Fruit fly (Drosophila melanogaster) Kc167 (cell line): ENCODE data around the gene CG14367.

ENCODE experiments used
- Myc ChIP-seq: fragments of >200 bp; optimal IDR thresholded peaks from 2 replicates; lab custom pipeline; 2017; ENCODE audit warnings: missing external identifiers
- Sin3A ChIP-seq: fragments of >200 bp; optimal IDR thresholded peaks from 2 replicates; lab custom pipeline; 2018; ENCODE audit warnings: missing external identifiers
- h ChIP-seq: fragments of >200 bp; optimal IDR thresholded peaks from 3 replicates; lab custom pipeline; 2018; ENCODE audit warnings: missing external identifiers
- insv ChIP-seq: fragments of >200 bp; optimal IDR thresholded peaks from 3 replicates; lab custom pipeline; 2018; ENCODE audit warnings: missing external identifiers
- psq ChIP-seq: fragments of >200 bp; optimal IDR thresholded peaks from 2 replicates; lab custom pipeline; 2017; ENCODE audit warnings: missing external identifiers
- ttk ChIP-seq: sonication (Bioruptor generic); optimal IDR thresholded peaks from 2 replicates; lab custom pipeline; 2017; ENCODE audit warnings: missing external identifiers

Gene CG14367

DNA sequence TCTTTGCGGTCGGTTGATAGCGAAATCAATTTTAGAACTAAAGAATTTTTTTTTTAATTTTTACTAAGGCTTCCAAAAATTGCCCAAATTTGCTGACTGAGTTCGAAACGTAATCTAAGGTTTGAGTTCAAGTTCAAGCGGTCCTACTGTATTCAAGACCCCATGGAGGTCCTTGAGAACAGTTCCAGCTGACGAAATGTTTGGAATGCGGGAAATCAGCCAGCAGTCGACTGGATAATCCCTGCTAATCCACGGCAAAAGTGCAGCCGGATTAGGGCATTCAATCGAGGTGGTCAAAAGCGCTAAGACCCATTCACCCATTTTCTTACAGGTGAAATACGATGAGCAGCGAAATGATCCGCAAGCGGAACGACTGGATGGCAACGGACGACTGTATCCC lies 6.9 kb downstream of the CG14367 start, which contains the start of gene f-cup:
TSS of gene f-cup (minus strand) at position 101 of the 400 bp plus-strand sequence.
- TF ChIP-seq Myc (lab: Kevin White, UChicago) (no peak), insv (lab: Kevin White, UChicago) (no peak), Sin3A (no peak), h (lab: Kevin White, UChicago) (no peak), ttk (lab: Kevin White, UChicago) (no peak), psq (lab: Kevin White, UChicago) (no peak)

DNA sequence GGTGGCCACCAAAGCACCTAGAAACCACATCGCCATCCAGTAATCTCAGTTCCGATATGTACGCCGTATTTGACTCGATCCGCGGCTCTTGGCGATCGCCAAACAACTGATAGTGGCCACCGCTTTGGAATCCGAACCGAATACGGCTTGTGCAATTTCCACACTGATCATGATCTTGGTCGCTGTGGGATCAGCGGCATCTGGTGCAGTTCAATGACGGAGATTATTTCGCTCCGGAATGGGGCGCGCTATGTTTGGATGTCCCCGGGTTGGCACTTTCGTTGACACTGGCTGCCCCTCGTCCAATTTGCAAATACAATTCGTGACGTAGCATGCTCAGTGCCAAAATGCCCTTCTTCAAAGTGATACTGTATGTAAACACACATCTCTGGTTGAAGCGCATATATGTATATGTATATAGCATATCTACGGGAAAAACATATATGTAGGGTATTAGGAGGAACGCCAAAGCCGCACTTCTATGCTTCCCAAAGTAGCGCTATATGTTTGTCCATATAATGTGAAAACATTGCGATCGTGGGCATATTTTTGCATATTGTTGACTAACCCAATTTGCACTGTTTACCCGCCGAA lies 11.5 kb downstream of the CG14367 start, which contains the start of gene Adgf-D:
TSS of gene Adgf-D (minus strand) at position 111 of the 594 bp plus-strand sequence.
- TF ChIP-seq Sin3A = no peak
- TF ChIP-seq psq (lab: Kevin White, UChicago) = no peak
- no peak for TF ChIP-seq insv (lab: Kevin White, UChicago)
- no peak for TF ChIP-seq h (lab: Kevin White, UChicago)
- TF ChIP-seq ttk (lab: Kevin White, UChicago) = no peak

DNA sequence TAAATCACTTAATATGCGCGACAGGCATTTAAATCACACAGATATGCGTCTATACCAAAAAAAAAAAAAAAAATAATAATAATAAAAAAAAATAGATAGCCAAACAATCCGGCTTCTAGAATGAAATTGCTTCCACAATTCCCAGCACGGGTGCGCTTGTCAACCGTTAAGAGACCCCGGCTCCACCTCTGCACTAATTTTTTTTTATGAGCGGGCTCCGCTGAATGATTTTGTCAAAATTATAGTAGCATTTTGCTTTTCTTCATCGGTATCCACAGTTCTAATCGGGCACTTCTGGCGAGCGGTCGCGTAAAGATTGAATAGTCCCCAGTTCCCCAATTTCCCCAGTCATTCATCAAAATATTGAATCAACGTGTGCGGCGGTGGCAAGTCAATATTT lies 12.6 kb downstream of the CG14367 start, which contains the start of gene Adgf-C:
TSS of gene Adgf-C (plus strand) at position 301 of the 400 bp plus-strand sequence.
- TF ChIP-seq h (lab: Kevin White, UChicago) (no peak), Sin3A (no peak), insv (lab: Kevin White, UChicago) (no peak), Myc (lab: Kevin White, UChicago) (no peak), ttk (lab: Kevin White, UChicago) (no peak), psq (lab: Kevin White, UChicago) (no peak)

DNA sequence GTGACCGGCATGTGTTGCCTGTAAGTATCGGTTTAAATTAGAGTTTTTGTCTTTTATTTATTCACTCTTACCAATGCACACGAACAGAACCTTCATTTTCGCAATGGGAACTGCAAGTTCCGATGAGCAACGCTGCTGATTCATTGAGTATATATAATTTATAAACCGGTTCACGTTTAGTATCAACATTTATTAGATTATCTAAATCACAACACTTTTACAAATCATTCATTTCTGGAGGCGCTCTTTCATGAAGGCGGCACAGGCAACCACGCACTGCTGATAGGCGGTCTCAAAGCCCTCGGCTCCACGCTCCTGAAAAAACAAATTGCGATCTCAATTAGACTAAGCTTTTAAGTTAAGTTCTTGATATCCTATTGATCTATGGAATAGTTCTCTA lies 16.0 kb downstream of the CG14367 start, which contains the start of gene Argp:
TSS of gene Argp (minus strand) at position 101 of the 400 bp plus-strand sequence.
- TF ChIP-seq ttk (lab: Kevin White, UChicago) = no peak
- TF ChIP-seq Myc (lab: Kevin White, UChicago) = no peak
- no peak for TF ChIP-seq h (lab: Kevin White, UChicago)
- TF ChIP-seq Sin3A = no peak
- TF ChIP-seq psq (lab: Kevin White, UChicago) = no peak
- no peak for TF ChIP-seq insv (lab: Kevin White, UChicago)

DNA sequence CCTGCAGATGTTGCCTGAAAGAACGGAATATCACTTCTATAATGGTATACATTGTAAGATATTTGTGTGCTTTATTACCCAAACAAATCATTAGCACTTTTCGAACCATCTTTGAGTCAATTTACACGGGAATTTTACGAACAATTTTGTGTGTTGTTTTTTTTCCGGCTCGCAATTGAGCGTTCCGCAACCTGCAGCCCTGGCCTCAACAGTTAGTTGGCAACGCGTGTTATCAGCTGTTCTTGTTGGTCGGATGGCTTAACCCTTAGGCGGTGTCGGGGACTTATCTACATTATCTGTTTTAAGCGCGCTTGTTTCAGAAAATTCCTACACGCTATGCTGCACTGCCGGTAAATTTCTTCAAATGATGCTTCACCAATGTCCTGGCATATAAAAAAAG lies 16.8 kb downstream of the CG14367 start:
- TF ChIP-seq insv (lab: Kevin White, UChicago) (no peak), Sin3A (no peak), h (lab: Kevin White, UChicago) (no peak), ttk (lab: Kevin White, UChicago) (no peak), Myc (lab: Kevin White, UChicago) (no peak), psq (lab: Kevin White, UChicago) (no peak)

DNA sequence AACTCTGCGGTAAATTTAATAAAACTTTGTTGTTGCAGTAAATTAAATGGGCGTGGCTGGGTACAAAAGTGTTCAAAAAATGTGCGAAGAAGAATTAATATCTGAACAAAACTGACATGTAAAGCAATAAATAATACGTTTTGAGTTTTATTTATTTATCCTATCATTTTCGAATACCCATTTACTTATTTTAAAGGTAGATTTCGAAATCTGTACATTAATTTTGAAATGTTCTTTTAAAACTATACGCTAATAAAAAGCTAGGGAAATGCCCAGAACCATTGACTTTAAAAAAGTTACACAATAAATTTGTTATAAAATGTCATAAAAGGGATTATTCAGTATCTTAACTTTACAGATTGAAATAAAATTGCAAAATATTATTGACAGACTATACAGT lies 17.9 kb downstream of the CG14367 start, which contains the start of the genes primo-1 and primo-2:
TSS of gene primo-1 (minus strand) at position 101 of the 400 bp plus-strand sequence.
TSS of gene primo-2 (minus strand) at position 101 of the 400 bp plus-strand sequence.
- TF ChIP-seq psq (lab: Kevin White, UChicago) (no peak), Myc (lab: Kevin White, UChicago) (no peak)

DNA sequence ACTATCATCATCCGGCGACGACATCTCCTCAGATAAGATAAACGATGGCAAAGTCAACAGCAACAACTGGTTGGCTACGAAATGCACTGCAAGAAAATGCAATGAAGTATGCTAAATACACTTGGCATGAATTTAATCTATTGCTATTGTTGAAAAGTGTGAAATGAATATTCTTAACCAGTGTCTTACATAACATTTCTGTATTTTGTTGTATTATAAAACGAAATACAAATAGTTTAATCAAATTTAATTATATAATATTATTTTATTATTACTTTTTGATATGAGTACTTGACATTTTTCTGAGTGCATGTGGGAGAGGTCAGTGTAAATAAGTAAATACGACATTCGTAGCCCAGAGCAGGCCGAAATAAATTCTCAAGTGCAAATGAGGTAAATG lies 19.7 kb downstream of the CG14367 start:
- TF ChIP-seq ttk (lab: Kevin White, UChicago) = no peak
- no peak for TF ChIP-seq insv (lab: Kevin White, UChicago)
- TF ChIP-seq psq (lab: Kevin White, UChicago) = no peak
- TF ChIP-seq Sin3A = no peak
- no peak for TF ChIP-seq h (lab: Kevin White, UChicago)
- no peak for TF ChIP-seq Myc (lab: Kevin White, UChicago)

DNA sequence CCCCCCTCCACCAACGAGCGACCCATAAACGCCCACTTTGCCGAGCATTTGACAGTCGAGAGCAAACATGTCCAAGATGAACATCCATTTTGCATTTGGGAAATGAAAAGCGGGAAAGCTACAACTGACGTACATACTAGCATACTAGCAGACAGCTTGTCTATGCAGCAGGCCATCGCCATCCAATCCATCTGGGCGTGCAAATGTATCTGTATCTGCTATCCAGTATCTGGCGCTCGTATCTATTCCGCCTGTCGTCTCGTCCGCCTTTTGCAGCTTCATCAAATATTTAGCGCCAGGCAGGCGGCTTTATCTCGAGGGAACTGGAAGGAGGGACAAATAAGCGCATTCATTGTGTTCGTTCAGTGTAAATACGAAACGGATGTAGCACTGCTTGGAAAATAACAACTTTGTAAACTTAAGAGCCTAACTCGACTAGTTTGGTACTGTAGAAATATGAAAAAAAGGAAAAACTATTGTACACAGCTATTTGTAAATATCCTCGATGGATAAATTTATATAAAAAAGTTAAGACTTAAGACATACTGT lies 20.2 kb downstream of the CG14367 start:
- TF ChIP-seq ttk (lab: Kevin White, UChicago) = no peak
- TF ChIP-seq Sin3A = no peak
- no peak for TF ChIP-seq psq (lab: Kevin White, UChicago)
- TF ChIP-seq h (lab: Kevin White, UChicago) = no peak
- no peak for TF ChIP-seq insv (lab: Kevin White, UChicago)
- TF ChIP-seq Myc (lab: Kevin White, UChicago) = no peak

DNA sequence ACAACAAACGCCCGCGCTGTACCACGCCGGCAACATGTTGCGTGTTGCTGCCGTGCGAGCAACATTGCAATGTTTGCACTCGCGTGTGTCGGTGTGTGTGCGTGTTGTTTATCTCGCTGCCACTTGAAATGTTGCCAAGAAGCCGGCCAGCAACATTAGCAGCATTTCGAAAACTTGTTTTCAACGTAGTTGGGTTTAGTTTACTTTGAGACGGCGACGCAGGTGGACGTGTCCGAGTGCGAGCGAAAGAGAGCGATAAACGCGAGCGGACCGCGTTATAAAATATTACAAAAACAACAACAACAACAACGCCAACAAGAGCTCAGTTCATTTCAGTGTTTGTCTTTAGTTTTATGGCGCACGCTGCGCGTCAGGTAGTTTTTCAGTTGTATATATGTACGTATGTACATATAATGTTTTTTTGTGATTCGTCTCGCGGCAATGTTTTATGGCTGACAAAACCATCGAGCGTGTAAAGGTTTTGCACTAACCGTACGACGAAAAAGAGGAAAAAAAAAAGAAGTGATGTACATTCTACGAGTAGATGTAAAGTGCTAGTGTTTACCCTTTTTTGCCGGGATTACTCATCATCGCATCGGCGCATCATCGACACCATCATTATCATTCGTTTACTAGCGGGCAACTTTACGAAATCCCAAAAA lies 21.3 kb downstream of the CG14367 start, which contains the start of gene kmr:
TSS of gene kmr (plus strand) at position 196 of the 662 bp plus-strand sequence.
- no peak for TF ChIP-seq Sin3A
- no peak for TF ChIP-seq psq (lab: Kevin White, UChicago)
- TF ChIP-seq insv (lab: Kevin White, UChicago) = no peak

DNA sequence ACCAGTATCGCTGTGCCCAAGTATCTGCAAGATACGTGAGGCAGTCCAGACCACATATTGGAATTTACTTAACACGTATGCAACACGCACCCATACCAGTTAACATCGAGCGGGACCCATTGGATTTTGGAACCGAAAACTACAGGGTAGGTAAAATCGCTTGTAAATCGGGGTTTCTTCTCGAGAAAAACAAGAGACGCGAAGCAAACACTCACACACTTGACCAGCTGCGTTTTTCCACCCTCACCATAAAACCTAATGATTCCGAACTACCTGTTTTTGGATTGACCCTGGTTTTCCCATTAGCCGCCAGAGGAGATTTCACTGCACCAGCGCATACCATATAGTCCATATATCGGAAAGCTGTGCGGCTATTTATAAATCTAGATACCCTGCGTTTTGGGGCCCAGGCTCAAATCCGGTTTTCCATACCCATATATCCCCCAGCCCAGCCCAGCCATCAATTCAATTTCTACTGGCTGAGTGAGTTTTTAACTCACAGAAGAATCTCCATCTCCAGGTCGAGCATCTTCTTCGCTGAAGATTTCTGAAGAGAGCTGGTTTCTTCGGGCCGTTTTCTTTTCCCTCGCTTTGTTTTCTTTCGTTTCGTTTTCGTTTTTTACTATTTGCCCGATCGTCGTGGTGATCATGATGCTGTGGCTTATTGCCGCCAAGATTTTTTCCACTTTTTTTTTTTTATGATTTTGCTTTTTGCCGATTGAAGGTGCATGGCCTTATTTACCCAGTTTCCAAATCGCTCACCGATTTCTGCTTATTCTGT lies 22.0 kb downstream of the CG14367 start:
- TF ChIP-seq ttk (lab: Kevin White, UChicago) = no peak
- no peak for TF ChIP-seq Myc (lab: Kevin White, UChicago)
- TF ChIP-seq psq (lab: Kevin White, UChicago) = no peak
- no peak for TF ChIP-seq Sin3A
- no peak for TF ChIP-seq h (lab: Kevin White, UChicago)
- no peak for TF ChIP-seq insv (lab: Kevin White, UChicago)

DNA sequence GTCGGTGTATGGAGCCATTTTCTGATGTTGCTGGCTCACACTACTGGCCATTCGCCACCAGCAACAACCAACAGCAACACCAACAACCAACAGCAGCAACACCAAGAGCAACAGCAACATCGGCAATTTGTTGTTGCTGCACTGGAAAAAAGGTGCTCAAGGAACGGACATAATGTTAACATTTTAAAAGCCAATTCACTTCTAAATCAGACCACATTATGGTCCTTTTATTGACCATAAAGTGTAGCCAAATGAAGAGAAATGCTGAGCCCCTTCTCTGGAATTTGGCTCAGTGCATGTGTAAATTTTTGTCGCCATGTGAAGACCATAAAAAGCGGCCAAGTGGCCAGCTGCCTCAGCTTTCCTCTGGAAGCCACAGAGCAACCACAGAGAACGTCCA lies 23.0 kb downstream of the CG14367 start:
- TF ChIP-seq Myc (lab: Kevin White, UChicago) (no peak), insv (lab: Kevin White, UChicago) (no peak), ttk (lab: Kevin White, UChicago) (no peak), psq (lab: Kevin White, UChicago) (no peak), Sin3A (no peak), h (lab: Kevin White, UChicago) (no peak)
